Fruit fly (Drosophila melanogaster): ENCODE results near the gene CG18622.

CG18622 gene

DNA sequence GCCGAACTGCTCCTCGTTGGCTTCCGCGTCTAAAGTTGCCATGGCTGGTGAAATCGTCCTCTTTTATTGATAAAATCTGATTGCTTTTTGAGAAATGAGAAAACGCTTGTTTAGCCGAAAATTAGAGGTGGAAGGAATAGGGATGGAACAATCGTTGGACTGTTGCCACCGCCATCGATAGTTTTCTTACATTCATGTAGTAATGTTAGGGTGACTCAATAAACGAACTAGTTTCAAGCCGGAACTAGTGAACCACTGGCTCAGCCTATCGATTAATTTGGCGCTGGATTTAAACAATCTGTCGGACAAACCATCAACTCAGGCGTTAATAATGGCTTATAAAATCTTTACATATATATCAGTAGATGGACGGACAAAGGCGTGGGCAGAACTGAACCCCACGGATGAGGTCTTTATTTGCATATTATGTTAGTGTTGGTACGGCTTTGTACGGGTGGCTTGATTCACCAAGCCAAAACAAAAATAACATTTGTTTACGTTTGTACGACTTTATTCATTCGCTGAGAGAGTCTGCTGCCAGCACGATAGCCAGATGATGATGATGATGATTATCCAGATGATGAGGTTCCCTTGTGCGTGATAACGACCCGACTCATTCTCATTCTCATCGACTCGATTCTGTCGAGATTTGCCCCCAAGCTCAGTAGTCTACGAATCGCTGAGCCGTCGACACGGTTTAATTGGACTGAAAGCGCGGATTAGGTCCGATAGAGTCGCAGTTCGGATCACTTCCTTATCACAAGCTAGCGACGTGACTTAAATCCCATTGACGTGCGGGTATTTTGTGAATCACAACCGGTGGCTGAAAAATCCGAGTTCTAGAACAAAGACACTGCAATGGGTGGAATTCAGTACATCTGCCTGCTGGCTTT lies 14.9 kb upstream of the CG18622 start, which contains the start of the genes Sf3a1 and Irc:
Sf3a1 (minus strand) TSS at position 138 of the 893 bp plus-strand sequence.
Irc (plus strand) TSS at position 658 of the 893 bp plus-strand sequence.
- TF ChIP-seq CG34406 (GFP tag; optimal IDR thresholded peaks at IDR 0.05) (no peak), svp (GFP tag) (peak; percentile 93), esn (GFP tag; optimal IDR thresholded peaks at IDR 0.05) (peak; percentile 31), spab (GFP tag; optimal IDR thresholded peaks at IDR 0.05) (no peak), CG3032 (tag; optimal IDR thresholded peaks at IDR 0.05) (no peak), Smox (GFP tag; optimal IDR thresholded peaks at IDR 0.05) (no peak), CG8119 (GFP tag; IDR thresholded peaks at IDR 0.05) (no peak), salr (GFP tag; optimal IDR thresholded peaks at IDR 0.05) (no peak), CG6792 (GFP tag; optimal IDR thresholded peaks at IDR 0.05) (no peak), Hr39 (GFP tag; optimal IDR thresholded peaks at IDR 0.05) (no peak), fd85E (GFP tag; optimal IDR thresholded peaks at IDR 0.05) (no peak), dac (GFP tag; optimal IDR thresholded peaks at IDR 0.05) (no peak), ss (GFP tag; optimal IDR thresholded peaks at IDR 0.05) (peak in 1 of 2 experiments; percentile 62), vri (GFP tag; optimal IDR thresholded peaks at IDR 0.05) (no peak), CG6808 (GFP tag; optimal IDR thresholded peaks at IDR 0.05) (no peak), Gug (GFP tag; IDR thresholded peaks at IDR 0.05) (0 out of 2 replicates have a peak, but pooled peaks have one; percentile 16), CG11294 (GFP tag; IDR thresholded peaks at IDR 0.05) (no peak), CG15336 (GFP tag; IDR thresholded peaks at IDR 0.05) (no peak), CG10631 (GFP tag; optimal IDR thresholded peaks at IDR 0.05) (no peak), CG1621 (tag; optimal IDR thresholded peaks at IDR 0.05) (peak; percentile 85), CG8319 (GFP tag; optimal IDR thresholded peaks at IDR 0.05) (no peak), CG8632 (GFP tag; optimal IDR thresholded peaks at IDR 0.05) (no peak), CG6276 (GFP tag; optimal IDR thresholded peaks at IDR 0.05) (no peak), CG3919 (GFP tag; optimal IDR thresholded peaks at IDR 0.05) (no peak), fd59A (GFP tag; optimal IDR thresholded peaks at IDR 0.05) (no peak), Blimp-1 (GFP tag; optimal IDR thresholded peaks at IDR 0.05) (no peak), Sox15 (GFP tag; optimal IDR thresholded peaks at IDR 0.05) (no peak), fkh (GFP tag; optimal IDR thresholded peaks at IDR 0.05) (peak; percentile 33), CG10669 (GFP tag; optimal IDR thresholded peaks at IDR 0.05) (no peak), CG9139 (GFP tag; optimal IDR thresholded peaks at IDR 0.05) (no peak), topi (GFP tag; optimal IDR thresholded peaks at IDR 0.05) (no peak), OdsH (GFP tag; optimal IDR thresholded peaks at IDR 0.05) (no peak), CG7368 (GFP tag; optimal IDR thresholded peaks at IDR 0.05) (no peak), Sox14 (GFP tag; optimal IDR thresholded peaks at IDR 0.05) (peak; percentile 44), CG6163 (GFP tag; IDR thresholded peaks at IDR 0.05) (0 out of 3 replicates have a peak, but pooled peaks have one; percentile 31), cyc (GFP tag; optimal IDR thresholded peaks at IDR 0.05) (no peak), CG31627 (GFP tag; optimal IDR thresholded peaks at IDR 0.05) (no peak), eg (GFP tag; IDR thresholded peaks at IDR 0.05) (0 out of 3 replicates have a peak, but pooled peaks have one; percentile 19), Eip78C (GFP tag) (peak; percentile 70), Hr4 (GFP tag; optimal IDR thresholded peaks at IDR 0.05) (no peak), Eip75B (GFP tag; optimal IDR thresholded peaks at IDR 0.05) (no peak)

Measured in whole organism, prepupa.